In the genomic region with DNA sequence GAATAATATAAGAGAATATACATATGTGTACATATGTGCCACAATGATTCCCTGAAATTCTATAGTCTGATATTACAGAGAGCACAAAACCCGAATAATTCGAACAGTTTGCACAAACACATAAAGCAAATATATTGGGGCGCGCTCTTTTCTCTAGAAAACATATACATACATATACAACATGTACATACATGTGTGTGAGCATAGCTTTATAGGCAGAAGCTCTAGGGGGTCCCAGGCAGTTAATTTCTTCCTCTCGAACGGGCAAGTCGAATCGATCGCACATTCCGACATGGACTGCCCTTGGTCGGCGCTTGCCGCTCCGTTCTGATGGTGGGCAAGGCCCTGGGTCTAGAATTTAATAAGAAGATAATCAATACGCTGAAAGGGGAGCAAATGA, we compare ENCODE assay signal across 4 fruit fly cellular contexts.
A peak's percentile ranks its signal among the peaks of the same experiment; 100 is the strongest.
TF ChIP-seq lines count a peak whose summit lies in the region.

Gene GstD3 (plus strand): TSS at position 269 of the 400 bp plus-strand sequence.

- TF ChIP-seq CTCF in whole organism, embryonic (GFP tag; optimal IDR thresholded peaks at IDR 0.05; lab: Kevin White, UChicago): no peak

TF ChIP-seq in whole organism, adult, 20 proteins besides CTCF, POLR2A, EP300 and RAD21:
- TF ChIP-seq kay (GFP tag; lab: Kevin White, UChicago; ENCODE audit: borderline replicate concordance): peak; percentile 50
- no peak for TF ChIP-seq CG14711 (tag; optimal IDR thresholded peaks at IDR 0.05; lab: Kevin White, UChicago)
- TF ChIP-seq toe (GFP tag; optimal IDR thresholded peaks at IDR 0.05; lab: Kevin White, UChicago): no peak

TF ChIP-seq in whole organism, embryonic, 481 proteins besides CTCF, POLR2A, EP300 and RAD21:
- peak; percentile 65 for TF ChIP-seq cg (GFP tag; optimal IDR thresholded peaks at IDR 0.05; lab: Kevin White, UChicago)
- TF ChIP-seq CG7963 (GFP tag; IDR thresholded peaks at IDR 0.05; lab: Robert Waterston, UW; ENCODE audit: partially characterized antibody): no peak
- no peak for TF ChIP-seq pho (GFP tag; optimal IDR thresholded peaks at IDR 0.05; lab: Kevin White, UChicago)
- TF ChIP-seq hkb (optimal IDR thresholded peaks at IDR 0.05; lab: Kevin White, UChicago): no peak
- no peak for TF ChIP-seq hkb (GFP tag; IDR thresholded peaks at IDR 0.05; lab: Robert Waterston, UW)
- TF ChIP-seq C15 (GFP tag; IDR thresholded peaks at IDR 0.05; lab: Robert Waterston, UW): no peak
- peak; percentile 15; the same call in 1 of the 3 replicates for TF ChIP-seq Opbp (GFP tag; IDR thresholded peaks at IDR 0.05; lab: Robert Waterston, UW; ENCODE audit: partially characterized antibody)
- TF ChIP-seq ken (GFP tag; IDR thresholded peaks at IDR 0.05; lab: Robert Waterston, UW): no peak
- TF ChIP-seq Oaz (GFP tag; IDR thresholded peaks at IDR 0.05; lab: Robert Waterston, UW): no peak
- no peak for TF ChIP-seq Oli (tag; optimal IDR thresholded peaks at IDR 0.05; lab: Kevin White, UChicago)
- TF ChIP-seq CG14441 (GFP tag; IDR thresholded peaks at IDR 0.05; lab: Robert Waterston, UW): no peak
- TF ChIP-seq hth (optimal IDR thresholded peaks at IDR 0.05; lab: Kevin White, UChicago): no peak
- TF ChIP-seq org-1 (GFP tag; optimal IDR thresholded peaks at IDR 0.05; lab: Kevin White, UChicago): no peak
- peak; percentile 15 for TF ChIP-seq nom (GFP tag; optimal IDR thresholded peaks at IDR 0.05; lab: Kevin White, UChicago)
- peak; percentile 94 for TF ChIP-seq sug (tag; optimal IDR thresholded peaks at IDR 0.05; lab: Kevin White, UChicago)
- no peak for TF ChIP-seq E2f2 (GFP tag; IDR thresholded peaks at IDR 0.05; lab: Robert Waterston, UW)
- TF ChIP-seq run (tag; optimal IDR thresholded peaks at IDR 0.05; lab: Kevin White, UChicago): no peak
- no peak for TF ChIP-seq Hr3 (GFP tag; optimal IDR thresholded peaks at IDR 0.05; lab: Kevin White, UChicago)
- TF ChIP-seq stc (GFP tag; IDR thresholded peaks at IDR 0.05; lab: Robert Waterston, UW): no peak
- no peak for TF ChIP-seq CG6689 (GFP tag; IDR thresholded peaks at IDR 0.05; lab: Robert Waterston, UW)
- TF ChIP-seq CG2199 (GFP tag; IDR thresholded peaks at IDR 0.05; lab: Robert Waterston, UW): 0 out of 3 replicates have a peak, but pooled peaks have one; percentile 44
- no peak for TF ChIP-seq ssp (GFP tag; IDR thresholded peaks at IDR 0.05; lab: Robert Waterston, UW)
- TF ChIP-seq Trl (optimal IDR thresholded peaks at IDR 0.05; lab: Kevin White, UChicago): peak; percentile 12 to 31
- no peak for TF ChIP-seq Trl (GFP tag; optimal IDR thresholded peaks at IDR 0.05; lab: Kevin White, UChicago)
- TF ChIP-seq CG12769 (tag; optimal IDR thresholded peaks at IDR 0.05; lab: Kevin White, UChicago): peak; percentile 4

TF ChIP-seq in whole organism, prepupa, 60 proteins besides CTCF, POLR2A, EP300 and RAD21:
- TF ChIP-seq svp (GFP tag; lab: Kevin White, UChicago) (peak; percentile 60), Smox (GFP tag; optimal IDR thresholded peaks at IDR 0.05; lab: Kevin White, UChicago) (no peak), CG6808 (GFP tag; optimal IDR thresholded peaks at IDR 0.05; lab: Kevin White, UChicago) (no peak), CG32006 (GFP tag; optimal IDR thresholded peaks at IDR 0.05; lab: Kevin White, UChicago) (no peak), Blimp-1 (GFP tag; optimal IDR thresholded peaks at IDR 0.05; lab: Kevin White, UChicago) (no peak), CG10669 (GFP tag; optimal IDR thresholded peaks at IDR 0.05; lab: Kevin White, UChicago) (no peak), Lpt (GFP tag; optimal IDR thresholded peaks at IDR 0.05; lab: Kevin White, UChicago) (no peak), Eip78C (GFP tag; lab: Kevin White, UChicago) (peak; percentile 4)

TF ChIP-seq in whole organism, pupa, 21 proteins besides CTCF, POLR2A, EP300 and RAD21:
- TF ChIP-seq CG10348 (GFP tag; IDR thresholded peaks at IDR 0.05; lab: Robert Waterston, UW) (no peak), EcR (GFP tag; optimal IDR thresholded peaks at IDR 0.05; lab: Kevin White, UChicago) (peak; percentile 25)
TF ChIP-seq in whole organism, pupa: peak in this region for 1.
